Fruit fly (Drosophila melanogaster) whole organism, adult: Measurements from ENCODE around the gene hb.

ENCODE experiments used
- CG33017 ChIP-seq: fragments of 200-800 bp; sonication (Bioruptor generic); optimal IDR thresholded peaks from 2 replicates; lab custom pipeline; 2018; ENCODE audit warnings: missing biosample characterization, mild to moderate bottlenecking, missing genetic modification characterization, moderate library complexity
- Hr96 ChIP-seq: fragments of 200-800 bp; sonication (Bioruptor generic); optimal IDR thresholded peaks from 2 replicates; lab custom pipeline; 2016; ENCODE audit warnings: missing biosample characterization, missing genetic modification characterization

dm6 chr3R:8659907-8660660, 37.5 kb downstream of the hb start:
- TF ChIP-seq CG33017 (tag; lab: Kevin White, UChicago) (peak; percentile 36), Hr96 (GFP tag; lab: Kevin White, UChicago) (no peak)
